Worm (Caenorhabditis elegans): ENCODE measurements around the gene H40L08.7.

DNA sequence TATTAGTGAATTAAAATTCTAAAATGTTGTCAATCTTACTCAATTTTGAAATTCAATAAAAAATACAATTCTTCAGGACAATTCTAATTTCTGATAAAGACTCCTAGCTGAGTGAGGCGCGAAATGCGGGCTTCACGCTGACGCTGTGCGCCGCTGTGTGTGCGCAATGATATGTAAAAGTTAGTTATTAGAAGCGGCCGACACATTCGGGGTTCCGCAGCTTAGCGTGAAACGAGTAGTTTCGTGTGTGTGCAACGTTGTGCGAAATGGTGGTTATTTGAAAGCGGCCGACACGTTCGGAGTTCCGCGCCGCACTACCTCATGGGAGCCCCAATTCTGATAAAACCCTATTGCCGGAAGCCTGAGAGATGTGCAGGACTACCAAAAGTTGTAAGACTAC is 2.4 kb downstream of the H40L08.7 start:
- TF ChIP-seq nhr-12 (tag; optimal IDR thresholded peaks at IDR 0.05) (no peak), lsy-2 (tag; optimal IDR thresholded peaks at IDR 0.05) (no peak), unc-39 (tag; optimal IDR thresholded peaks at IDR 0.05) (no peak)
